Worm (Caenorhabditis elegans): ENCODE results near the gene bcc-1.

Gene bcc-1

ce11 chrIV:11080823-11081285, 11.5 kb downstream of the bcc-1 start, which contains the start of gene atg-7 (continued):
- TF ChIP-seq ceh-90 (tag; optimal IDR thresholded peaks at IDR 0.05) = no peak
- TF ChIP-seq ces-1 (GFP tag; optimal IDR thresholded peaks at IDR 0.05) = no peak
- TF ChIP-seq nhr-90 (tag; optimal IDR thresholded peaks at IDR 0.05; ENCODE audit: poor library complexity) = peak; percentile 5
- TF ChIP-seq fkh-8 (tag; optimal IDR thresholded peaks at IDR 0.05) = no peak
- peak; percentile 13 for TF ChIP-seq lir-3 (tag; optimal IDR thresholded peaks at IDR 0.05; ENCODE audit: poor library complexity)
- no peak for TF ChIP-seq dpl-1 (GFP tag; optimal IDR thresholded peaks at IDR 0.05)
- no peak for TF ChIP-seq unc-86 (tag; optimal IDR thresholded peaks at IDR 0.05)
- TF ChIP-seq zip-4 (GFP tag; optimal IDR thresholded peaks at IDR 0.05) = no peak
- no peak for TF ChIP-seq lin-13 (GFP tag; optimal IDR thresholded peaks at IDR 0.05)
- no peak for TF ChIP-seq egl-13 (tag; optimal IDR thresholded peaks at IDR 0.05)
- TF ChIP-seq elt-2 (tag; optimal IDR thresholded peaks at IDR 0.05) = no peak
- TF ChIP-seq efl-3 (GFP tag; optimal IDR thresholded peaks at IDR 0.05) = no peak
- TF ChIP-seq C34B4.2 (tag; optimal IDR thresholded peaks at IDR 0.05) = no peak
- TF ChIP-seq irx-1 (tag; optimal IDR thresholded peaks at IDR 0.05) = no peak
- no peak for TF ChIP-seq unc-62 (GFP tag; optimal IDR thresholded peaks at IDR 0.05)
- TF ChIP-seq tbx-2 (tag; optimal IDR thresholded peaks at IDR 0.05) = no peak
- TF ChIP-seq aly-2 (tag; optimal IDR thresholded peaks at IDR 0.05) = peak; percentile 22
- no peak for TF ChIP-seq tlp-1 (tag; optimal IDR thresholded peaks at IDR 0.05)
- TF ChIP-seq nhr-71 (tag; optimal IDR thresholded peaks at IDR 0.05) = no peak
- peak; percentile 90 for TF ChIP-seq ama-1 (optimal IDR thresholded peaks at IDR 0.05)
- TF ChIP-seq nhr-237 (tag; optimal IDR thresholded peaks at IDR 0.05) = no peak
- TF ChIP-seq F16B12.6 (tag; optimal IDR thresholded peaks at IDR 0.05) = no peak
- TF ChIP-seq nhr-76 (tag; optimal IDR thresholded peaks at IDR 0.05) = no peak
- TF ChIP-seq sptf-1 (tag; optimal IDR thresholded peaks at IDR 0.05) = no peak
- no peak for TF ChIP-seq nhr-84 (tag; optimal IDR thresholded peaks at IDR 0.05)
- TF ChIP-seq fkh-4 (tag; optimal IDR thresholded peaks at IDR 0.05; ENCODE audit: borderline replicate concordance) = no peak
- no peak for TF ChIP-seq pqm-1 (tag; optimal IDR thresholded peaks at IDR 0.05)
- no peak for TF ChIP-seq lin-15B (tag; optimal IDR thresholded peaks at IDR 0.05)
- TF ChIP-seq blmp-1 (tag; optimal IDR thresholded peaks at IDR 0.05) = no peak
- peak; percentile 6 to 7 for TF ChIP-seq efl-1 (optimal IDR thresholded peaks at IDR 0.05)
- TF ChIP-seq efl-1 (GFP tag; optimal IDR thresholded peaks at IDR 0.05 in 1 of 2) = peak in 1 of 2 experiments; percentile 67
- TF ChIP-seq grh-1 (GFP tag; IDR thresholded peaks at IDR 0.05) = no peak
- TF ChIP-seq xbp-1 (tag; optimal IDR thresholded peaks at IDR 0.05) = peak; percentile 14
- TF ChIP-seq dsc-1 (tag; optimal IDR thresholded peaks at IDR 0.05) = peak; percentile 25
- no peak for TF ChIP-seq unc-130 (tag; optimal IDR thresholded peaks at IDR 0.05)
- no peak for TF ChIP-seq Y116A8C.19 (tag; optimal IDR thresholded peaks at IDR 0.05; ENCODE audit: borderline replicate concordance)
- no peak for TF ChIP-seq mab-9 (GFP tag; IDR thresholded peaks at IDR 0.05)
- no peak for TF ChIP-seq mdl-1 (tag; optimal IDR thresholded peaks at IDR 0.05)
- TF ChIP-seq zag-1 (tag; optimal IDR thresholded peaks at IDR 0.05) = no peak
- TF ChIP-seq ets-5 (GFP tag; IDR thresholded peaks at IDR 0.05) = no peak
- TF ChIP-seq ceh-8 (GFP tag; optimal IDR thresholded peaks at IDR 0.05) = peak; percentile 21
- TF ChIP-seq skn-1 (tag; optimal IDR thresholded peaks at IDR 0.05) = no peak
- TF ChIP-seq C04F5.9 (tag; optimal IDR thresholded peaks at IDR 0.05) = no peak
- TF ChIP-seq vab-15 (tag; optimal IDR thresholded peaks at IDR 0.05) = no peak
- TF ChIP-seq fkh-10 (GFP tag; optimal IDR thresholded peaks at IDR 0.05) = no peak
- TF ChIP-seq hpl-2 (GFP tag; optimal IDR thresholded peaks at IDR 0.05) = no peak

ce11 chrIV:11078482-11078881, 13.9 kb downstream of the bcc-1 start, which contains the start of gene Y5F2A.4:
Gene Y5F2A.4, minus strand, starts transcription at chrIV:11078582.
- TF ChIP-seq rnt-1 (tag; optimal IDR thresholded peaks at IDR 0.05) = no peak
- no peak for TF ChIP-seq tbx-2 (tag; optimal IDR thresholded peaks at IDR 0.05)
- TF ChIP-seq lin-35 (GFP tag; optimal IDR thresholded peaks at IDR 0.05) = no peak

All from whole organism, L1 larva.